Fruit fly (Drosophila melanogaster) S2 (cell line): Measurements from ENCODE around the gene CG42832.

ENCODE experiments used
- CG8478 ChIP-seq: fragments of >200 bp; optimal IDR thresholded peaks from 2 replicates; lab custom pipeline; 2018
- CTCF ChIP-seq, 2 experiments: fragments of >200 bp; optimal IDR thresholded peaks; 2 replicates each; lab custom pipeline; 2018

DNA sequence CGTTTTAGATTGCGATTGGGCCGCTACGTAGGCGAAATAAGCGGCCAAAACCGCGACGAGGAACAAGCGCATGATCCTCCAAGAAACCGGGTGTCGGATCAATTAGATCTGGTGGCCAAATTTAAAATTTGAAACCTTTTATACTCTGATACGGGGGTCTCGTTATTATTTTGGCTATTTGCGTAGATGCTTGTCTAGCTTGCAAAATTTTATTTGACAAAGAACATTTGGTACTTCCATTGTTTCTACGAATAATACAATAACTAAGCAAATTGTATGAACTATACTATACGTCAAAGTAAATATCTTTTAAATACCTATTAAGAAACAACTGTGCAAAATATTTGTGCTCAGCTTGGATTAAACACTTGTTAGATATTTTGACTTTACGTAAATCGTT is 10.1 kb downstream of the CG42832 start, which contains the start of gene Muc68Ca:
- TF ChIP-seq CG8478, result no peak
- TF ChIP-seq CTCF (optimal IDR thresholded peaks at IDR 0.05; lab: Kevin White, UChicago), result no peak
